Worm (Caenorhabditis elegans) whole organism, L3 larva: ENCODE results near the gene W10G11.3.

ENCODE experiments used
- R02D3.7 ChIP-seq: fragments of 150-350 bp; optimal IDR thresholded peaks from 2 replicates; lab custom pipeline; 2014; ENCODE audit warnings: missing biosample characterization, missing genetic modification characterization
- ZK546.5 ChIP-seq: sonication (generic microtip); optimal IDR thresholded peaks from 2 replicates; lab custom pipeline; 2017; ENCODE audit warnings: missing biosample characterization, missing genetic modification characterization
- aly-2 ChIP-seq: fragments of 150-350 bp; optimal IDR thresholded peaks from 2 replicates; lab custom pipeline; 2014; ENCODE audit warnings: missing biosample characterization, missing genetic modification characterization
- ama-1 ChIP-seq: fragments of 150-350 bp; optimal IDR thresholded peaks from 2 replicates; lab custom pipeline; 2018
- ceh-16 ChIP-seq: sonication (generic microtip); optimal IDR thresholded peaks from 2 replicates; lab custom pipeline; 2017; ENCODE audit warnings: missing biosample characterization, missing genetic modification characterization
- ceh-28 ChIP-seq: fragments of 150-350 bp; optimal IDR thresholded peaks from 2 replicates; lab custom pipeline; 2014; ENCODE audit warnings: missing biosample characterization, missing genetic modification reagents, missing genetic modification characterization
- ceh-82 ChIP-seq: fragments of 150-350 bp; optimal IDR thresholded peaks from 2 replicates; lab custom pipeline; 2014; ENCODE audit warnings: missing biosample characterization, missing genetic modification characterization
- ceh-9 ChIP-seq: sonication (generic microtip); optimal IDR thresholded peaks from 2 replicates; lab custom pipeline; 2018; ENCODE audit warnings: missing biosample characterization, missing genetic modification characterization
- daf-12 ChIP-seq: fragments of 150-350 bp; optimal IDR thresholded peaks from 2 replicates; lab custom pipeline; 2014; ENCODE audit warnings: missing biosample characterization, missing genetic modification reagents, missing genetic modification characterization
- egl-27 ChIP-seq: sonication (generic microtip); optimal IDR thresholded peaks from 4 replicates; lab custom pipeline; 2017; ENCODE audit warnings: missing biosample characterization, missing genetic modification reagents, missing genetic modification characterization
- egl-5 ChIP-seq: fragments of 150-350 bp; optimal IDR thresholded peaks from 2 replicates; lab custom pipeline; 2017; ENCODE audit warnings: missing biosample characterization, missing genetic modification reagents, missing genetic modification characterization, inconsistent platforms
- elt-1 ChIP-seq: fragments of 150-350 bp; optimal IDR thresholded peaks from 2 replicates; lab custom pipeline; 2014; ENCODE audit warnings: missing biosample characterization, missing genetic modification characterization
- elt-2 ChIP-seq: sonication (generic microtip); optimal IDR thresholded peaks from 2 replicates; lab custom pipeline; 2016; ENCODE audit warnings: missing genetic modification reagents, mild to moderate bottlenecking, missing genetic modification characterization, missing compliant biosample characterization
- elt-3 ChIP-seq, 3 experiments: fragments of 150-350 bp in 1 of 3; sonication (generic microtip) in 2 of 3; optimal IDR thresholded peaks; 2 replicates in 2 of 3; 4 replicates in 1 of 3; lab custom pipeline; 2014 to 2017; ENCODE audit warnings: missing biosample characterization in 3 of 3, missing genetic modification characterization in 3 of 3
- eor-1 ChIP-seq, 2 experiments: fragments of 150-350 bp; optimal IDR thresholded peaks; 2 replicates each; lab custom pipeline; 2014 to 2018; ENCODE audit warnings: missing biosample characterization in 2 of 2, missing genetic modification characterization in 2 of 2
- fkh-10 ChIP-seq: sonication (generic microtip); optimal IDR thresholded peaks from 2 replicates; lab custom pipeline; 2017; ENCODE audit warnings: missing biosample characterization, missing genetic modification reagents, missing genetic modification characterization
- fos-1 ChIP-seq: fragments of 150-350 bp; optimal IDR thresholded peaks from 2 replicates; lab custom pipeline; 2014; ENCODE audit warnings: missing biosample characterization, missing genetic modification characterization
- jun-1 ChIP-seq: fragments of 150-350 bp; optimal IDR thresholded peaks from 2 replicates; lab custom pipeline; 2014; ENCODE audit warnings: missing biosample characterization, missing genetic modification reagents, missing genetic modification characterization
- lin-15B ChIP-seq: fragments of 150-350 bp; optimal IDR thresholded peaks from 2 replicates; lab custom pipeline; 2014; ENCODE audit warnings: missing biosample characterization, missing genetic modification characterization
- lin-39 ChIP-seq: fragments of 150-350 bp; optimal IDR thresholded peaks from 2 replicates; lab custom pipeline; 2018; ENCODE audit warnings: missing biosample characterization, missing genetic modification reagents, missing genetic modification characterization
- lsy-12 ChIP-seq: sonication (generic microtip); optimal IDR thresholded peaks from 2 replicates; lab custom pipeline; 2016; ENCODE audit warnings: mild to moderate bottlenecking, missing genetic modification characterization, missing compliant biosample characterization
- mdl-1 ChIP-seq: fragments of 150-350 bp; optimal IDR thresholded peaks from 2 replicates; lab custom pipeline; 2014; ENCODE audit warnings: missing biosample characterization, missing genetic modification characterization
- mml-1 ChIP-seq: fragments of 150-350 bp; sonication (generic microtip); optimal IDR thresholded peaks from 3 replicates; lab custom pipeline; 2014; ENCODE audit warnings: missing biosample characterization, missing genetic modification characterization
- nfya-1 ChIP-seq: sonication (generic microtip); optimal IDR thresholded peaks from 2 replicates; lab custom pipeline; 2017; ENCODE audit warnings: missing genetic modification characterization, mild to moderate bottlenecking, missing compliant biosample characterization, antibody characterized with exemption, moderate library complexity; ENCODE audit not compliant: insufficient read depth
- nhr-11 ChIP-seq: fragments of 150-350 bp; optimal IDR thresholded peaks from 2 replicates; lab custom pipeline; 2014; ENCODE audit warnings: missing biosample characterization, missing genetic modification characterization
- nhr-12 ChIP-seq: fragments of 150-350 bp; optimal IDR thresholded peaks from 2 replicates; lab custom pipeline; 2014; ENCODE audit warnings: missing biosample characterization, missing genetic modification characterization
- nhr-23 ChIP-seq: fragments of 150-350 bp; optimal IDR thresholded peaks from 2 replicates; lab custom pipeline; 2014; ENCODE audit warnings: missing biosample characterization, missing genetic modification reagents, missing genetic modification characterization
- nhr-237 ChIP-seq: fragments of 150-350 bp; optimal IDR thresholded peaks from 2 replicates; lab custom pipeline; 2014; ENCODE audit warnings: missing biosample characterization, missing genetic modification characterization
- nhr-25 ChIP-seq: sonication (generic microtip); optimal IDR thresholded peaks from 2 replicates; lab custom pipeline; 2017; ENCODE audit warnings: missing biosample characterization, missing genetic modification characterization
- nhr-28 ChIP-seq: fragments of 150-350 bp; optimal IDR thresholded peaks from 2 replicates; lab custom pipeline; 2014; ENCODE audit warnings: missing biosample characterization, missing genetic modification characterization
- nhr-43 ChIP-seq: sonication (generic microtip); optimal IDR thresholded peaks from 2 replicates; lab custom pipeline; 2016; ENCODE audit warnings: mild to moderate bottlenecking, missing genetic modification characterization, missing compliant biosample characterization; ENCODE audit not compliant: poor library complexity, severe bottlenecking
- nhr-67 ChIP-seq: fragments of 150-350 bp; optimal IDR thresholded peaks from 2 replicates; lab custom pipeline; 2014; ENCODE audit warnings: missing biosample characterization, missing genetic modification characterization
- nhr-76 ChIP-seq: fragments of 150-350 bp; sonication (generic microtip); optimal IDR thresholded peaks from 5 replicates; lab custom pipeline; 2014; ENCODE audit warnings: missing biosample characterization, missing genetic modification characterization
- nhr-77 ChIP-seq: fragments of 150-350 bp; optimal IDR thresholded peaks from 2 replicates; lab custom pipeline; 2014; ENCODE audit warnings: missing biosample characterization, missing genetic modification characterization
- pha-4 ChIP-seq: fragments of 150-350 bp; optimal IDR thresholded peaks from 2 replicates; lab custom pipeline; 2014; ENCODE audit warnings: missing biosample characterization, missing genetic modification reagents, missing genetic modification characterization
- pqm-1 ChIP-seq: fragments of 150-350 bp; optimal IDR thresholded peaks from 2 replicates; lab custom pipeline; 2017; ENCODE audit warnings: missing biosample characterization, missing genetic modification characterization, inconsistent platforms
- sea-2 ChIP-seq: fragments of 150-350 bp; sonication (generic microtip); optimal IDR thresholded peaks from 4 replicates; lab custom pipeline; 2014; ENCODE audit warnings: missing biosample characterization, missing genetic modification reagents, missing genetic modification characterization
- skn-1 ChIP-seq: fragments of 150-350 bp; optimal IDR thresholded peaks from 2 replicates; lab custom pipeline; 2014; ENCODE audit warnings: missing biosample characterization, missing genetic modification characterization
- snpc-4 ChIP-seq: fragments of 150-350 bp; optimal IDR thresholded peaks from 2 replicates; lab custom pipeline; 2014; ENCODE audit warnings: missing biosample characterization, missing genetic modification characterization
- unc-39 ChIP-seq: sonication (generic microtip); optimal IDR thresholded peaks from 4 replicates; lab custom pipeline; 2017; ENCODE audit warnings: missing biosample characterization, missing genetic modification characterization
- unc-62 ChIP-seq: fragments of 150-350 bp; sonication (generic microtip); optimal IDR thresholded peaks from 4 replicates; lab custom pipeline; 2014; ENCODE audit warnings: missing biosample characterization, missing genetic modification reagents, missing genetic modification characterization
- zag-1 ChIP-seq: fragments of 150-350 bp; optimal IDR thresholded peaks from 2 replicates; lab custom pipeline; 2014; ENCODE audit warnings: missing biosample characterization, missing genetic modification characterization
- ztf-11 ChIP-seq: fragments of 150-350 bp; optimal IDR thresholded peaks from 2 replicates; lab custom pipeline; 2014; ENCODE audit warnings: missing biosample characterization, missing genetic modification characterization
- ztf-4 ChIP-seq: fragments of 150-350 bp; optimal IDR thresholded peaks from 2 replicates; lab custom pipeline; 2014; ENCODE audit warnings: missing biosample characterization, missing genetic modification characterization

W10G11.3 gene

DNA sequence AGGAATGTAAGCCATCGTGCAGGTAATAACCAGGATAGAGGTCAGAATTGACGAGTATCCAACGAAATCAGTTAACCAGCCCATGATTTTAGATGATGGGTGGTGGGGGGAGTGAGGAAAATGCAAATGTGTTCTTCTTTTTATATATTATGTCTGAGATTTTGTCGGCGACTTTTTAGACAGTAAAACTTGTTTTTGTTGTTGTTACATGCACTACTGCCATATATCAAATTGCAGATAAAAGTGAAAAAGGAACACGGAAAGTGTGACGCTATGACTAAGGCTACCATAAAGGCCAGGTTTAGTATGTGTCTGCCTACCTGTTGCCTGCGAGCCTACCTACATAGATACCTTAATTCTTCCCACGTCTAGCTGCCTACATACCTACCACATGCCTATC lies 38.2 kb downstream of the W10G11.3 start, which contains the start of gene col-72:
col-72 (minus strand) TSS at position 101 of the 400 bp plus-strand sequence.
- TF ChIP-seq nhr-67 (tag; lab: Kevin White, UChicago) (no peak), nhr-77 (tag; lab: Kevin White, UChicago) (no peak), elt-3 (tag; optimal IDR thresholded peaks at IDR 0.05; lab: Kevin White, UChicago) (no peak), ztf-11 (no peak), R02D3.7 (tag; lab: Kevin White, UChicago) (no peak), aly-2 (tag; lab: Kevin White, UChicago) (no peak), mdl-1 (tag; lab: Kevin White, UChicago) (no peak), ceh-28 (tag; lab: Kevin White, UChicago) (no peak), mml-1 (tag; lab: Kevin White, UChicago) (no peak), lsy-12 (tag; lab: Kevin White, UChicago) (no peak), sea-2 (GFP tag; lab: Kevin White, UChicago) (no peak), nhr-12 (tag; lab: Kevin White, UChicago) (no peak), ceh-82 (tag; lab: Kevin White, UChicago) (no peak), pha-4 (tag; lab: Kevin White, UChicago) (no peak), ZK546.5 (tag; lab: Kevin White, UChicago) (no peak), ceh-16 (tag; lab: Kevin White, UChicago) (no peak)

DNA sequence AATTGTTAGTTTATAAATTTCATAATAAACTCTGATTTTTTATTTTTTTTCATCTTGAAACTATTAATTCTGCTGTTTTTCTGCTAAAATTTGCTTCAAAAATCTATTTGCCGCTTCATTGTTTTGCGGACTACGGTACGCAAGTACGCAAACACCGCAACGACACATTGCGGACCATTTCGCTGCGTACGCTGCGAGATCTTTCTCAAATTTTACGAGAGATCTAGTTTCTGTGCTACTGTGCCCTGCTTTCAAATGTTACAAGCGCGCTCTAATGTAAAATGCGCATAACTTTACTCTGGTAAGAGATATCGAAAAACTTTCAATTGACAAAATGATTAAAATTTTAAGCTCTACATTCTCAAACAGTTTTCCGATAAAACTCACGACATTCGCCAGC lies 38.8 kb downstream of the W10G11.3 start:
- TF ChIP-seq nhr-43 (tag; lab: Kevin White, UChicago) = peak; percentile 33
- peak; percentile 42 for TF ChIP-seq nhr-11 (tag; lab: Kevin White, UChicago)
- peak; percentile 83 for TF ChIP-seq lin-15B (tag; lab: Kevin White, UChicago)
- TF ChIP-seq R02D3.7 (tag; lab: Kevin White, UChicago) = peak; percentile 14
- peak; percentile 75 for TF ChIP-seq nfya-1 (tag; lab: Kevin White, UChicago)
- peak; percentile 70 for TF ChIP-seq nhr-23
- peak; percentile 2 for TF ChIP-seq snpc-4 (tag; lab: Kevin White, UChicago)
- peak; percentile 52 for TF ChIP-seq lin-39 (tag; lab: Kevin White, UChicago)
- peak; percentile 49 for TF ChIP-seq pha-4 (tag; lab: Kevin White, UChicago)
- TF ChIP-seq, all 47 proteins: peak for 9; not testable (repeated sequence) for 38

DNA sequence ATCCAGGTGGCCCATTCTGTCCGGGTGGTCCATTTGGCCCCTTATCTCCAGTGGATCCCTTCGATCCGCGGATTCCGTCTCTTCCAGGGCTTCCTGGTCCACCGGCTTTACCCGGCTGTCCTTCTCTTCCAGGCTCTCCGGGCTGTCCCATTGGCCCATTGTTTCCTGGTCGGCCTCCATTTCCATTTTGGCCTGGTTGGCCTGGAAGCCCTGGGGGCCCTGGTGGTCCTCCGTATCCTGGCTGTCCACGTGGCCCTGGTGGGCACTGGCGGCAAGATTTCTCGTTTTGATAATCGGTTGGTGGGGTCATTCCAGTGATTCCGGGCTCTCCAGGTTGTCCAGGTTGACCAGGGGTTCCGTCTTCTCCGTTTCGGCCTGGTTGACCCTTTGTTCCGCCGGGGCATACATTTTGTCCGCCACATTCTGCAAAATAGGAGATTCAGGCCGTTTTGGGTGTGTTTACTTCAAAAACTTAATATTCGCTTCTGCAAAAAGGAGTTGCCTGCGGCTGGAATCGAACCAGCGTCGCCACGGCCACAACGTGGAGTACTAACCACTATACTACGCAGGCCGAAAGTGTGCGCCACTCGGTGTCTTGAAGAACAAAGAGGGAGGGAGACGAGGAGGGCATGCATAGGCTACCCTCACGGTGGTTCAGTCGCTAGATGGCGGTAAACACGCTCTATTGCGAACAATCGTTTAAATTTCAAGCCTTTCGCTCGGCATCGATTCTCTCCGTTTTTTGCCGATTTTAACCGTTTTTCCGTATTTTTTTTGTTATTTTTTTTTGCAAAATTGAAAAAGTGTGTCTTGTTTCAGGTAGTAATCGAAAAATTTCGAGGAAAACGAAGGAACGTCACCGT lies 41.1 kb downstream of the W10G11.3 start, which contains the start of gene W09G10.9:
W09G10.9 (plus strand) TSS at position 813 of the 863 bp plus-strand sequence.
- TF ChIP-seq fos-1 (tag; lab: Kevin White, UChicago) (no peak), ztf-4 (no peak), nhr-43 (tag; lab: Kevin White, UChicago) (peak; percentile 38), lsy-12 (tag; lab: Kevin White, UChicago) (peak; percentile 4), ceh-28 (tag; lab: Kevin White, UChicago) (no peak), nhr-28 (tag; lab: Kevin White, UChicago) (no peak), nhr-12 (tag; lab: Kevin White, UChicago) (no peak), zag-1 (tag; lab: Kevin White, UChicago) (no peak), aly-2 (tag; lab: Kevin White, UChicago) (no peak), egl-27 (tag; lab: Kevin White, UChicago) (no peak), ceh-9 (tag; lab: Kevin White, UChicago) (no peak), elt-1 (no peak), ceh-16 (tag; lab: Kevin White, UChicago) (no peak), elt-2 (tag; lab: Kevin White, UChicago) (peak; percentile 42), nhr-11 (tag; lab: Kevin White, UChicago) (no peak), unc-39 (tag; lab: Kevin White, UChicago) (no peak), unc-62 (GFP tag; lab: Kevin White, UChicago) (no peak), nhr-237 (tag; lab: Kevin White, UChicago) (no peak), R02D3.7 (tag; lab: Kevin White, UChicago) (no peak), mdl-1 (tag; lab: Kevin White, UChicago) (no peak), egl-5 (no peak), eor-1 (tag; optimal IDR thresholded peaks at IDR 0.05; lab: Kevin White, UChicago) (no peak), fkh-10 (GFP tag; lab: Kevin White, UChicago) (no peak), ZK546.5 (tag; lab: Kevin White, UChicago) (no peak), nhr-76 (tag; lab: Kevin White, UChicago) (no peak), ztf-11 (no peak), daf-12 (tag; lab: Kevin White, UChicago) (no peak), nhr-23 (peak; percentile 40), lin-39 (tag; lab: Kevin White, UChicago) (peak; percentile 31), snpc-4 (tag; lab: Kevin White, UChicago) (peak; percentile 25), nhr-25 (peak; percentile 3), pqm-1 (peak; percentile 8), pha-4 (tag; lab: Kevin White, UChicago) (peak; percentile 30), jun-1 (no peak), elt-3 (tag; optimal IDR thresholded peaks at IDR 0.05; lab: Kevin White, UChicago) (no peak), nhr-67 (tag; lab: Kevin White, UChicago) (no peak), skn-1 (tag; lab: Kevin White, UChicago) (peak; percentile 27), nfya-1 (tag; lab: Kevin White, UChicago) (peak; percentile 45), nhr-77 (tag; lab: Kevin White, UChicago) (no peak), ama-1 (lab: Kevin White, UChicago) (no peak), ceh-82 (tag; lab: Kevin White, UChicago) (no peak)
